Worm (Caenorhabditis elegans): Measurements from ENCODE around the gene C05D12.1.

- TF ChIP-seq skn-1 (tag; optimal IDR thresholded peaks at IDR 0.05): no peak
- no peak for TF ChIP-seq nhr-10 (tag; optimal IDR thresholded peaks at IDR 0.05)
- no peak for TF ChIP-seq nhr-25 (tag; optimal IDR thresholded peaks at IDR 0.05)
Observed at ce11 chrII:11415672-11416071, at the start of gene C05D12.1.

Data from whole organism, L2 larva.